Fruit fly (Drosophila melanogaster): Measurements from ENCODE around the gene oaf.

The oaf gene

DNA sequence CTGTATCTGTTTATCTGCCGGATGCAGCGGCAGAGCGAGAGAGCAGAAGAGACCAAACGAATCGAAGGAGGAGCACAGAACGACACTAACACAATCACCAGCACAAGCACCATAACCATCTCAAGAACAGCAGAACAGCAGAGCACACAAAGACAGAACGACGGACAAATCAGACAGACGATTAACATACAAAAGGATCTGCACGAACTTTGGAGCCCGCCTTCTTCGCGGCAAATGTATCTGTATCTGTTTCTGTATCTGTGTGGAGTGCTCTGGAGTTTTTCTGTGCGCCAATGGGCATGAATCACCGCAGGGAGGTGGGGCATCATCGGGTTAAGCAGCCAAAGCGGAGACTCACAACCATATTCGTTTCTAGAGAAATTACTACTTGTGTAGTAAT, 44.2 kb upstream of the oaf start (continued):
- TF ChIP-seq Nf-YC (tag; optimal IDR thresholded peaks at IDR 0.05) (peak; percentile 87), mld (GFP tag; IDR thresholded peaks at IDR 0.05; ENCODE audit: partially characterized antibody) (no peak), aop (GFP tag; IDR thresholded peaks at IDR 0.05) (no peak), pb (GFP tag; optimal IDR thresholded peaks at IDR 0.05) (no peak), nom (GFP tag; optimal IDR thresholded peaks at IDR 0.05) (peak; percentile 18), Pdp1 (GFP tag; optimal IDR thresholded peaks at IDR 0.05) (no peak), CG30403 (GFP tag; optimal IDR thresholded peaks at IDR 0.05) (no peak), CG1603 (tag; optimal IDR thresholded peaks at IDR 0.05) (no peak), z (GFP tag; IDR thresholded peaks at IDR 0.05) (peak; percentile 81)

DNA sequence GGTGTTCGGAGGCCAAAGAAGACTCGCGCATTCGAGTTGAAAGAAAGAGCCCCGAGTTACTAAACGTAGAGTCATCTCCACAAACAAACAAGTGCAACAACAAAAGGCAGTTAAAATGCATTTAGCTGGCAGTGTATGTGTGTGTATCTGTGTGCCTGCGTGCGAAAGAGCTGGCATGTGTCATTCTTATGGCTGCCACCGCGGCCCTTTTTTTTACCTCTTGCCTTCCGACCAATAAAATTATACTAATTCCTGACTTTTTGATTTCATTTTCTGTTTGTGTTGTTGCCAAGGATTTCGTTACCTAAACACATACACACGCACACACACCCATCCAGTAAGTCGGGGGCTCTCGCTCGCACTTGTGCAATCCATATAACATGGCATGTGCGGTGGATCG, 43.1 kb upstream of the oaf start:
- TF ChIP-seq gcm2 (GFP tag; optimal IDR thresholded peaks at IDR 0.05) (no peak), eve (GFP tag; optimal IDR thresholded peaks at IDR 0.05) (no peak), H15 (GFP tag; IDR thresholded peaks at IDR 0.05) (no peak), ara (GFP tag; IDR thresholded peaks at IDR 0.05) (no peak), az2 (GFP tag; optimal IDR thresholded peaks at IDR 0.05) (no peak), CG15269 (tag; optimal IDR thresholded peaks at IDR 0.05) (no peak), CG17385 (GFP tag; optimal IDR thresholded peaks at IDR 0.05) (no peak), ap (GFP tag; IDR thresholded peaks at IDR 0.05) (no peak), kni (GFP tag; optimal IDR thresholded peaks at IDR 0.05) (peak; percentile 33), zen (tag; optimal IDR thresholded peaks at IDR 0.05) (peak; percentile 66), Dip3 (GFP tag; optimal IDR thresholded peaks at IDR 0.05) (no peak), Hr78 (GFP tag; optimal IDR thresholded peaks at IDR 0.05) (no peak), twi (tag; optimal IDR thresholded peaks at IDR 0.05) (peak; percentile 2), da (GFP tag; optimal IDR thresholded peaks at IDR 0.05) (no peak), disco-r (GFP tag; optimal IDR thresholded peaks at IDR 0.05) (no peak), cg (GFP tag; optimal IDR thresholded peaks at IDR 0.05) (peak; percentile 71), Nf-YB (GFP tag; optimal IDR thresholded peaks at IDR 0.05) (peak; percentile 89), corto (GFP tag; optimal IDR thresholded peaks at IDR 0.05) (no peak), D (optimal IDR thresholded peaks at IDR 0.05) (peak; percentile 47), D (GFP tag; optimal IDR thresholded peaks at IDR 0.05) (no peak), inv (GFP tag; IDR thresholded peaks at IDR 0.05; ENCODE audit: partially characterized antibody) (no peak), Stat92E (GFP tag; optimal IDR thresholded peaks at IDR 0.05) (no peak), CG4360 (GFP tag; IDR thresholded peaks at IDR 0.05) (peak; percentile 61), sqz (GFP tag; optimal IDR thresholded peaks at IDR 0.05) (peak; percentile 26), Bdp1 (GFP tag; optimal IDR thresholded peaks at IDR 0.05) (no peak), Elba2 (GFP tag; optimal IDR thresholded peaks at IDR 0.05) (no peak), CG4820 (GFP tag; optimal IDR thresholded peaks at IDR 0.05) (no peak), CG4404 (GFP tag; IDR thresholded peaks at IDR 0.05) (no peak), sc (optimal IDR thresholded peaks at IDR 0.05) (no peak), sc (GFP tag; optimal IDR thresholded peaks at IDR 0.05) (no peak), z (GFP tag; IDR thresholded peaks at IDR 0.05) (peak; percentile 80), CG6689 (GFP tag; IDR thresholded peaks at IDR 0.05) (no peak), Nf-YC (tag; optimal IDR thresholded peaks at IDR 0.05) (peak; percentile 70), tll (GFP tag; optimal IDR thresholded peaks at IDR 0.05) (peak in 1 of 2 experiments; percentile 89)
